Fruit fly (Drosophila melanogaster) whole organism, embryonic: ENCODE results near the gene dnc.
A peak's percentile ranks its signal among the peaks of the same experiment; 100 is the strongest.

Experiments
- Antp ChIP-seq: fragments of 200-800 bp; sonication (Bioruptor generic); optimal IDR thresholded peaks from 3 replicates; lab custom pipeline; 2016; ENCODE audit warnings: missing biosample characterization, missing genetic modification characterization
- Asciz ChIP-seq: fragments of 200-800 bp; sonication (Bioruptor generic); optimal IDR thresholded peaks from 2 replicates; lab custom pipeline; 2017; ENCODE audit warnings: missing biosample characterization, mild to moderate bottlenecking, missing genetic modification characterization, missing genetic modification reagents
- BEAF-32 ChIP-seq: fragments of 200-800 bp; sonication (Bioruptor generic); optimal IDR thresholded peaks from 3 replicates; lab custom pipeline; 2017; ENCODE audit warnings: missing biosample characterization, missing genetic modification characterization, mild to moderate bottlenecking, moderate library complexity, missing genetic modification reagents
- CG10959 ChIP-seq: fragments of 200-800 bp; sonication (Bioruptor generic); IDR thresholded peaks from 2 replicates; pipeline ENCODE4 v1.3.6; 2022; ENCODE audit warnings: missing biosample characterization, missing genetic modification characterization
- CG11504 ChIP-seq: fragments of 200-800 bp; sonication (Bioruptor generic); optimal IDR thresholded peaks from 3 replicates; lab custom pipeline; 2019; ENCODE audit warnings: missing biosample characterization, mild to moderate bottlenecking, missing genetic modification characterization, moderate library complexity
- CG11696 ChIP-seq: fragments of 200-800 bp; sonication (Bioruptor generic); IDR thresholded peaks from 2 replicates; pipeline ENCODE4 v1.3.6; 2022; ENCODE audit warnings: missing biosample characterization, missing genetic modification characterization
- CG12769 ChIP-seq: fragments of 200-800 bp; sonication (Bioruptor generic); optimal IDR thresholded peaks from 2 replicates; lab custom pipeline; 2019; ENCODE audit warnings: missing biosample characterization, mild to moderate bottlenecking, missing genetic modification characterization, moderate library complexity
- CG15601 ChIP-seq: fragments of 200-800 bp; sonication (Bioruptor generic); optimal IDR thresholded peaks from 3 replicates; lab custom pipeline; 2019; ENCODE audit warnings: missing biosample characterization, mild to moderate bottlenecking, missing genetic modification characterization, moderate library complexity
- CG1603 ChIP-seq: fragments of 200-800 bp; sonication (Bioruptor generic); optimal IDR thresholded peaks from 2 replicates; lab custom pipeline; 2019; ENCODE audit warnings: missing biosample characterization, mild to moderate bottlenecking, missing genetic modification characterization, moderate library complexity
- CG17186 ChIP-seq: fragments of 200-800 bp; sonication (Bioruptor generic); optimal IDR thresholded peaks from 3 replicates; lab custom pipeline; 2017; ENCODE audit warnings: missing biosample characterization, missing genetic modification reagents, missing genetic modification characterization
- CG17328 ChIP-seq: fragments of 200-800 bp; sonication (Bioruptor generic); IDR thresholded peaks from 2 replicates; pipeline ENCODE4 v1.3.6; 2022; ENCODE audit warnings: missing biosample characterization, missing genetic modification characterization
- CG17568 ChIP-seq: fragments of 200-800 bp; sonication (Bioruptor generic); optimal IDR thresholded peaks from 2 replicates; lab custom pipeline; 2018; ENCODE audit warnings: missing biosample characterization, mild to moderate bottlenecking, missing genetic modification characterization, moderate library complexity
- CG30403 ChIP-seq: fragments of 200-800 bp; sonication (Bioruptor generic); optimal IDR thresholded peaks from 3 replicates; lab custom pipeline; 2016; ENCODE audit warnings: missing biosample characterization, missing genetic modification characterization
- CG30431 ChIP-seq: fragments of 200-800 bp; sonication (Bioruptor generic); optimal IDR thresholded peaks from 2 replicates; lab custom pipeline; 2017; ENCODE audit warnings: missing biosample characterization, missing genetic modification characterization
- CG3407 ChIP-seq: fragments of 200-800 bp; sonication (Bioruptor generic); optimal IDR thresholded peaks from 2 replicates; lab custom pipeline; 2018; ENCODE audit warnings: missing biosample characterization, mild to moderate bottlenecking, missing genetic modification characterization
- CG4424 ChIP-seq: fragments of 200-800 bp; sonication (Bioruptor generic); optimal IDR thresholded peaks from 3 replicates; lab custom pipeline; 2016; ENCODE audit warnings: missing biosample characterization, missing genetic modification characterization
- CG6254 ChIP-seq: fragments of 200-800 bp; sonication (Bioruptor generic); optimal IDR thresholded peaks from 3 replicates; lab custom pipeline; 2017; ENCODE audit warnings: mild to moderate bottlenecking, missing biosample characterization, missing genetic modification reagents, missing genetic modification characterization
- CG7271 ChIP-seq: fragments of 200-800 bp; sonication (Bioruptor generic); optimal IDR thresholded peaks from 2 replicates; lab custom pipeline; 2018; ENCODE audit warnings: missing biosample characterization, mild to moderate bottlenecking, missing genetic modification characterization, moderate library complexity
- CG7839 ChIP-seq: fragments of 200-800 bp; sonication (Bioruptor generic); optimal IDR thresholded peaks from 3 replicates; lab custom pipeline; 2018; ENCODE audit warnings: missing biosample characterization, mild to moderate bottlenecking, missing genetic modification characterization, moderate library complexity
- Dll ChIP-seq: fragments of 200-800 bp; sonication (Bioruptor generic); IDR thresholded peaks from 4 replicates; pipeline ENCODE4 v1.3.6; 2022; ENCODE audit warnings: missing biosample characterization, missing genetic modification characterization; ENCODE audit not compliant: partially characterized antibody
- Drgx ChIP-seq: fragments of 200-800 bp; sonication (Bioruptor generic); IDR thresholded peaks from 2 replicates; pipeline ENCODE4 v1.3.6; 2022; ENCODE audit warnings: missing biosample characterization, missing genetic modification characterization
- Gug ChIP-seq: fragments of 200-800 bp; sonication (Bioruptor generic); IDR thresholded peaks from 4 replicates; pipeline ENCODE4 v1.3.6; 2022; ENCODE audit warnings: missing biosample characterization, missing genetic modification characterization
- HLH54F ChIP-seq: fragments of 200-800 bp; sonication (Bioruptor generic); optimal IDR thresholded peaks from 3 replicates; lab custom pipeline; 2016; ENCODE audit warnings: missing biosample characterization, missing genetic modification characterization
- Hr51 ChIP-seq, 2 experiments: fragments of 200-800 bp; sonication (Bioruptor generic); optimal IDR thresholded peaks; 2 replicates in 1 of 2; 3 replicates in 1 of 2; lab custom pipeline; 2016 to 2018; ENCODE audit warnings: missing biosample characterization in 2 of 2, missing genetic modification characterization in 2 of 2, mild to moderate bottlenecking in 1 of 2, moderate library complexity in 1 of 2
- Hr78 ChIP-seq, 2 experiments: fragments of 200-800 bp in 1 of 2; fragments of >200 bp in 1 of 2; sonication (Bioruptor generic) in 1 of 2; optimal IDR thresholded peaks; 2 replicates each; lab custom pipeline; 2017 to 2019; ENCODE audit warnings: missing biosample characterization in 2 of 2, missing genetic modification characterization in 2 of 2, mild to moderate bottlenecking in 1 of 2, moderate library complexity in 1 of 2
- Lhr ChIP-seq: fragments of 200-800 bp; sonication (Bioruptor generic); optimal IDR thresholded peaks from 3 replicates; lab custom pipeline; 2017; ENCODE audit warnings: mild to moderate bottlenecking, missing biosample characterization, missing genetic modification reagents, missing genetic modification characterization
- Med ChIP-seq: fragments of 200-800 bp; sonication (Bioruptor generic); peaks from one replicate; lab custom pipeline; 2016; ENCODE audit warnings: missing biosample characterization, missing genetic modification characterization, mild to moderate bottlenecking, inconsistent platforms, moderate library complexity
- NfI ChIP-seq: fragments of 200-800 bp; sonication (Bioruptor generic); optimal IDR thresholded peaks from 3 replicates; lab custom pipeline; 2018; ENCODE audit warnings: missing biosample characterization, mild to moderate bottlenecking, missing genetic modification characterization, moderate library complexity
- Rfx ChIP-seq: fragments of 200-800 bp; sonication (Bioruptor generic); IDR thresholded peaks from 2 replicates; pipeline ENCODE4 v1.3.6; 2022; ENCODE audit warnings: missing biosample characterization, missing genetic modification characterization
- Sox100B ChIP-seq: fragments of 200-800 bp; sonication (Bioruptor generic); optimal IDR thresholded peaks from 3 replicates; lab custom pipeline; 2018; ENCODE audit warnings: missing biosample characterization, mild to moderate bottlenecking, missing genetic modification characterization
- bcd ChIP-seq: fragments of 200-800 bp; sonication (Bioruptor generic); optimal IDR thresholded peaks from 2 replicates; lab custom pipeline; 2017; ENCODE audit warnings: missing biosample characterization, mild to moderate bottlenecking, missing genetic modification characterization
- chinmo ChIP-seq: fragments of 200-800 bp; sonication (Bioruptor generic); IDR thresholded peaks from 4 replicates; pipeline ENCODE4 v1.3.6; 2022; ENCODE audit warnings: missing biosample characterization, missing genetic modification characterization; ENCODE audit not compliant: partially characterized antibody
- dmrt99B ChIP-seq: fragments of 200-800 bp; sonication (Bioruptor generic); optimal IDR thresholded peaks from 2 replicates; lab custom pipeline; 2018; ENCODE audit warnings: missing biosample characterization, mild to moderate bottlenecking, missing genetic modification characterization, moderate library complexity
- fd64A ChIP-seq: fragments of 200-800 bp; sonication (Bioruptor generic); optimal IDR thresholded peaks from 3 replicates; lab custom pipeline; 2018; ENCODE audit warnings: missing biosample characterization, mild to moderate bottlenecking, missing genetic modification characterization
- fd96Cb ChIP-seq: fragments of 200-800 bp; sonication (Bioruptor generic); optimal IDR thresholded peaks from 2 replicates; lab custom pipeline; 2018; ENCODE audit warnings: missing biosample characterization, mild to moderate bottlenecking, missing genetic modification characterization, moderate library complexity
- grn ChIP-seq: fragments of 200-800 bp; sonication (Bioruptor generic); optimal IDR thresholded peaks from 3 replicates; lab custom pipeline; 2017; ENCODE audit warnings: missing biosample characterization, missing genetic modification characterization
- lbe ChIP-seq: fragments of 200-800 bp; sonication (Bioruptor generic); optimal IDR thresholded peaks from 2 replicates; lab custom pipeline; 2016; ENCODE audit warnings: missing biosample characterization, mild to moderate bottlenecking, missing genetic modification characterization
- nau ChIP-seq: fragments of 200-800 bp; sonication (Bioruptor generic); optimal IDR thresholded peaks from 3 replicates; lab custom pipeline; 2017; ENCODE audit warnings: missing biosample characterization, mild to moderate bottlenecking, missing genetic modification characterization, missing genetic modification reagents
- otp ChIP-seq: fragments of 200-800 bp; sonication (Bioruptor generic); IDR thresholded peaks from 3 replicates; pipeline ENCODE4, ENCODE4 v1.3.6; 2022; ENCODE audit warnings: missing biosample characterization, missing genetic modification characterization
- pan ChIP-seq, 4 experiments: fragments of >200 bp in 3 of 4; fragments of 200-800 bp in 1 of 4; sonication (Bioruptor generic) in 1 of 4; optimal IDR thresholded peaks in 3 of 4; IDR thresholded peaks in 1 of 4; 2 replicates each; pipeline versions ENCODE4 v1.3.6 to Lab custom; 2017 to 2022; ENCODE audit warnings: missing biosample characterization in 2 of 4, missing genetic modification characterization in 2 of 4, mixed read lengths in 1 of 4
- sens ChIP-seq: fragments of 200-800 bp; sonication (Bioruptor generic); peaks from one replicate; lab custom pipeline; 2016; ENCODE audit warnings: missing biosample characterization, missing genetic modification characterization
- slbo ChIP-seq: fragments of 200-800 bp; sonication (Bioruptor generic); IDR thresholded peaks from 2 replicates; pipeline ENCODE4 v1.3.6; 2022; ENCODE audit warnings: missing biosample characterization, missing genetic modification characterization
- sug ChIP-seq: fragments of 200-800 bp; optimal IDR thresholded peaks from 2 replicates; lab custom pipeline; 2019; ENCODE audit warnings: missing biosample characterization, mild to moderate bottlenecking, missing genetic modification characterization, moderate library complexity
- tio ChIP-seq: fragments of 200-800 bp; sonication (Bioruptor generic); optimal IDR thresholded peaks from 2 replicates; lab custom pipeline; 2017; ENCODE audit warnings: missing biosample characterization, missing genetic modification characterization, inconsistent platforms
- tna ChIP-seq: fragments of 200-800 bp; sonication (Bioruptor generic); IDR thresholded peaks from 2 replicates; pipeline ENCODE4 v1.3.6; 2022; ENCODE audit warnings: missing biosample characterization, missing genetic modification characterization; ENCODE audit not compliant: partially characterized antibody
- wor ChIP-seq: fragments of 200-800 bp; sonication (Bioruptor generic); IDR thresholded peaks from 2 replicates; pipeline ENCODE4 v1.3.6; 2022; ENCODE audit warnings: missing biosample characterization, missing genetic modification characterization

Gene dnc

dm6 chrX:3297444-3298300 lies 121.4 kb downstream of the dnc start (continued):
- TF ChIP-seq bcd (GFP tag; lab: Kevin White, UChicago) (no peak), HLH54F (GFP tag; lab: Kevin White, UChicago) (no peak), Med (GFP tag; lab: Kevin White, UChicago) (peak; percentile 68), fd64A (GFP tag; lab: Kevin White, UChicago) (no peak), CG7271 (tag; lab: Kevin White, UChicago) (no peak), CG10959 (GFP tag; lab: Robert Waterston, UW) (no peak), Gug (no peak), CG1603 (tag; lab: Kevin White, UChicago) (peak; percentile 21), Rfx (GFP tag; lab: Robert Waterston, UW) (0 out of 2 replicates have a peak, but pooled peaks have one; percentile 23), Hr78 (GFP tag; optimal IDR thresholded peaks at IDR 0.05; lab: Kevin White, UChicago) (peak in 1 of 2 experiments; percentile 83), dmrt99B (peak; percentile 15), Dll (GFP tag; lab: Robert Waterston, UW) (no peak), CG11696 (GFP tag; lab: Robert Waterston, UW) (peak; percentile 63), Hr51 (GFP tag; optimal IDR thresholded peaks at IDR 0.05; lab: Kevin White, UChicago) (peak in 1 of 2 experiments; percentile 8), pan (optimal IDR thresholded peaks at IDR 0.05; lab: Kevin White, UChicago) (no peak), pan (GFP tag; optimal IDR thresholded peaks at IDR 0.05 in 1 of 2, IDR thresholded peaks at IDR 0.05 in 1 of 2) (peak in 1 of 2 experiments; percentile 20), slbo (peak; percentile 31), CG17328 (0 out of 2 replicates have a peak, but pooled peaks have one; percentile 8), Sox100B (peak; percentile 4), CG7839 (tag; lab: Kevin White, UChicago) (no peak), chinmo (GFP tag; lab: Robert Waterston, UW) (0 out of 4 replicates have a peak, but pooled peaks have one; percentile 17), CG12769 (tag; lab: Kevin White, UChicago) (no peak), sens (GFP tag; lab: Kevin White, UChicago) (peak; percentile 85), Antp (GFP tag; lab: Kevin White, UChicago) (peak; percentile 31), wor (GFP tag; lab: Robert Waterston, UW) (peak; percentile 30; the same call in 1 of the 2 replicates), CG4424 (GFP tag; lab: Kevin White, UChicago) (peak; percentile 41), CG17186 (GFP tag; lab: Kevin White, UChicago) (no peak), CG15601 (tag; lab: Kevin White, UChicago) (no peak), CG30403 (GFP tag; lab: Kevin White, UChicago) (peak; percentile 5), Lhr (GFP tag; lab: Kevin White, UChicago) (no peak), CG17568 (no peak), tna (GFP tag; lab: Robert Waterston, UW) (no peak), Asciz (no peak), nau (GFP tag; lab: Kevin White, UChicago) (no peak), sug (tag; lab: Kevin White, UChicago) (peak; percentile 13), otp (no peak), NfI (no peak), grn (GFP tag; lab: Kevin White, UChicago) (peak; percentile 54), Drgx (peak; percentile 48; the same call in 1 of the 2 replicates), CG3407 (GFP tag; lab: Kevin White, UChicago) (no peak), CG30431 (GFP tag; lab: Kevin White, UChicago) (no peak), tio (GFP tag; lab: Kevin White, UChicago) (peak; percentile 27), CG6254 (GFP tag; lab: Kevin White, UChicago) (no peak), lbe (no peak), fd96Cb (peak; percentile 2), BEAF-32 (no peak), CG11504 (tag; lab: Kevin White, UChicago) (peak; percentile 34)
